Worm (Caenorhabditis elegans) whole organism, mixed stage, embryonic: ENCODE data around the gene C35A11.4.

Experiments
- blmp-1 ChIP-seq: fragments of 150-350 bp; optimal IDR thresholded peaks from 2 replicates; lab custom pipeline; 2014; ENCODE audit warnings: missing biosample characterization, missing genetic modification characterization
- ceh-43 ChIP-seq: fragments of 200-800 bp; sonication (Bioruptor generic); optimal IDR thresholded peaks from 2 replicates; lab custom pipeline; 2018; ENCODE audit warnings: mild to moderate bottlenecking, missing genetic modification characterization, moderate library complexity, missing compliant biosample characterization
- ceh-83 ChIP-seq: fragments of 200-800 bp; sonication (Bioruptor generic); optimal IDR thresholded peaks from 2 replicates; lab custom pipeline; 2018; ENCODE audit warnings: mild to moderate bottlenecking, missing genetic modification characterization, missing compliant biosample characterization
- drap-1 ChIP-seq: fragments of 200-800 bp; sonication (Bioruptor generic); optimal IDR thresholded peaks from 3 replicates; lab custom pipeline; 2018; ENCODE audit warnings: mild to moderate bottlenecking, missing genetic modification characterization, missing compliant biosample characterization
- elt-1 ChIP-seq: sonication (generic microtip); optimal IDR thresholded peaks from 2 replicates; lab custom pipeline; 2017; ENCODE audit warnings: missing genetic modification characterization, mild to moderate bottlenecking, missing compliant biosample characterization, antibody characterized with exemption, moderate library complexity, borderline replicate concordance; ENCODE audit not compliant: insufficient read depth
- elt-3 ChIP-seq: fragments of 150-350 bp; optimal IDR thresholded peaks from 2 replicates; lab custom pipeline; 2014; ENCODE audit warnings: missing biosample characterization, missing genetic modification characterization
- ham-2 ChIP-seq: fragments of 200-800 bp; sonication (Bioruptor generic); optimal IDR thresholded peaks from 2 replicates; lab custom pipeline; 2018; ENCODE audit warnings: mild to moderate bottlenecking, missing genetic modification characterization, missing compliant biosample characterization
- lin-13 ChIP-seq: fragments of 150-350 bp; optimal IDR thresholded peaks from 2 replicates; lab custom pipeline; 2014; ENCODE audit warnings: missing biosample characterization, missing genetic modification characterization
- lsy-2 ChIP-seq: fragments of 150-350 bp; optimal IDR thresholded peaks from 2 replicates; lab custom pipeline; 2014; ENCODE audit warnings: missing biosample characterization, missing genetic modification characterization
- mab-5 ChIP-seq: fragments of 150-350 bp; optimal IDR thresholded peaks from 2 replicates; lab custom pipeline; 2014; ENCODE audit warnings: missing biosample characterization, missing genetic modification characterization
- mep-1 ChIP-seq: fragments of 150-350 bp; optimal IDR thresholded peaks from 2 replicates; lab custom pipeline; 2017; ENCODE audit warnings: missing biosample characterization, missing genetic modification reagents, missing genetic modification characterization, inconsistent platforms
- mls-2 ChIP-seq: sonication (generic microtip); optimal IDR thresholded peaks from 2 replicates; lab custom pipeline; 2016; ENCODE audit warnings: mild to moderate bottlenecking, missing genetic modification characterization, moderate library complexity, missing compliant biosample characterization
- nhr-237 ChIP-seq: fragments of 150-350 bp; optimal IDR thresholded peaks from 2 replicates; lab custom pipeline; 2014; ENCODE audit warnings: missing biosample characterization, missing genetic modification characterization
- pha-4 ChIP-seq: fragments of 150-350 bp; optimal IDR thresholded peaks from 2 replicates; lab custom pipeline; 2018; ENCODE audit warnings: missing biosample characterization, missing genetic modification reagents, missing genetic modification characterization
- snpc-4 ChIP-seq: fragments of 150-350 bp; optimal IDR thresholded peaks from 2 replicates; lab custom pipeline; 2014; ENCODE audit warnings: missing biosample characterization, missing genetic modification characterization
- unc-120 ChIP-seq: sonication (generic microtip); optimal IDR thresholded peaks from 2 replicates; lab custom pipeline; 2017; ENCODE audit warnings: missing genetic modification characterization, missing compliant biosample characterization; ENCODE audit not compliant: poor library complexity, severe bottlenecking
- unc-39 ChIP-seq: fragments of 150-350 bp; optimal IDR thresholded peaks from 2 replicates; lab custom pipeline; 2014; ENCODE audit warnings: missing biosample characterization, missing genetic modification characterization
- unc-62 ChIP-seq: fragments of 150-350 bp; optimal IDR thresholded peaks from 2 replicates; lab custom pipeline; 2014; ENCODE audit warnings: missing biosample characterization, missing genetic modification reagents, missing genetic modification characterization
- zip-8 ChIP-seq: fragments of 150-350 bp; optimal IDR thresholded peaks from 2 replicates; lab custom pipeline; 2014; ENCODE audit warnings: missing biosample characterization, missing genetic modification characterization

The C35A11.4 gene

ce11 chrV:5339497-5339896 is 53.5 kb downstream of the C35A11.4 start, which contains the start of gene srg-27:
Gene srg-27 (plus strand): TSS chrV:5339797.
- TF ChIP-seq mab-5 (tag; lab: Kevin White, UChicago) = no peak
- TF ChIP-seq elt-1 (tag; lab: Kevin White, UChicago) = no peak
- TF ChIP-seq mls-2 = no peak
- TF ChIP-seq lsy-2 = no peak
- no peak for TF ChIP-seq ceh-83 (GFP tag; lab: Kevin White, UChicago)
- TF ChIP-seq ceh-43 (GFP tag; lab: Kevin White, UChicago) = no peak
- no peak for TF ChIP-seq nhr-237 (tag; lab: Kevin White, UChicago)
- TF ChIP-seq snpc-4 (tag; lab: Kevin White, UChicago) = no peak
- TF ChIP-seq unc-120 (tag; lab: Kevin White, UChicago) = no peak
- no peak for TF ChIP-seq unc-39 (tag; lab: Kevin White, UChicago)
- no peak for TF ChIP-seq mep-1 (tag; lab: Kevin White, UChicago)
- no peak for TF ChIP-seq lin-13 (tag; lab: Kevin White, UChicago)
- no peak for TF ChIP-seq pha-4
- no peak for TF ChIP-seq blmp-1 (tag; lab: Kevin White, UChicago)
- TF ChIP-seq elt-3 (tag; lab: Kevin White, UChicago) = no peak
- no peak for TF ChIP-seq unc-62 (GFP tag; lab: Kevin White, UChicago)
- no peak for TF ChIP-seq ham-2 (GFP tag; lab: Kevin White, UChicago)
- TF ChIP-seq zip-8 = no peak
- TF ChIP-seq drap-1 (GFP tag; lab: Kevin White, UChicago) = no peak
